Fruit fly (Drosophila melanogaster) whole organism, pupa: ENCODE data around the gene CAH4.

Experiments used
- CG10348 ChIP-seq: fragments of 200-800 bp; sonication (Bioruptor generic); IDR thresholded peaks from 2 replicates; pipeline ENCODE4 v1.3.6; 2022; ENCODE audit warnings: missing biosample characterization, missing genetic modification characterization
- CG12605 ChIP-seq: fragments of 200-800 bp; sonication (Bioruptor generic); IDR thresholded peaks from 2 replicates; pipeline ENCODE4 v1.3.6; 2022; ENCODE audit warnings: missing biosample characterization, missing genetic modification characterization
- CG13204 ChIP-seq: fragments of 200-800 bp; sonication (Bioruptor generic); optimal IDR thresholded peaks from 2 replicates; lab custom pipeline; 2018; ENCODE audit warnings: missing biosample characterization, mild to moderate bottlenecking, missing genetic modification characterization, moderate library complexity
- CG14655 ChIP-seq: fragments of 200-800 bp; sonication (Bioruptor generic); optimal IDR thresholded peaks from 3 replicates; lab custom pipeline; 2017; ENCODE audit warnings: mild to moderate bottlenecking, missing biosample characterization, missing genetic modification reagents, missing genetic modification characterization
- CG15710 ChIP-seq: fragments of 200-800 bp; sonication (Bioruptor generic); optimal IDR thresholded peaks from 2 replicates; lab custom pipeline; 2018; ENCODE audit warnings: missing biosample characterization, mild to moderate bottlenecking, missing genetic modification characterization, moderate library complexity
- CG17806 ChIP-seq: fragments of 200-800 bp; sonication (Bioruptor generic); optimal IDR thresholded peaks from 2 replicates; lab custom pipeline; 2018; ENCODE audit warnings: missing biosample characterization, mild to moderate bottlenecking, missing genetic modification characterization, moderate library complexity
- CG32121 ChIP-seq: fragments of 200-800 bp; sonication (Bioruptor generic); IDR thresholded peaks from 2 replicates; pipeline ENCODE4 v1.3.6; 2022; ENCODE audit warnings: missing biosample characterization, missing genetic modification characterization
- CG34367 ChIP-seq: fragments of 200-800 bp; sonication (Bioruptor generic); optimal IDR thresholded peaks from 2 replicates; lab custom pipeline; 2018; ENCODE audit warnings: missing biosample characterization, mild to moderate bottlenecking, missing genetic modification characterization
- CG4496 ChIP-seq: fragments of 200-800 bp; sonication (Bioruptor generic); IDR thresholded peaks from 3 replicates; pipeline ENCODE4 v1.3.6; 2022; ENCODE audit warnings: missing biosample characterization, missing genetic modification characterization
- CG8159 ChIP-seq: fragments of 200-800 bp; sonication (Bioruptor generic); optimal IDR thresholded peaks from 3 replicates; lab custom pipeline; 2018; ENCODE audit warnings: missing biosample characterization, mild to moderate bottlenecking, missing genetic modification characterization, moderate library complexity
- CG8301 ChIP-seq: fragments of 200-800 bp; sonication (Bioruptor generic); optimal IDR thresholded peaks from 2 replicates; lab custom pipeline; 2018; ENCODE audit warnings: missing biosample characterization, mild to moderate bottlenecking, missing genetic modification characterization
- CG9948 ChIP-seq: fragments of 200-800 bp; sonication (Bioruptor generic); optimal IDR thresholded peaks from 2 replicates; lab custom pipeline; 2018; ENCODE audit warnings: missing biosample characterization, mild to moderate bottlenecking, missing genetic modification characterization, moderate library complexity
- D1 ChIP-seq: fragments of 200-800 bp; sonication (Bioruptor generic); optimal IDR thresholded peaks from 2 replicates; lab custom pipeline; 2018; ENCODE audit warnings: missing biosample characterization, mild to moderate bottlenecking, missing genetic modification characterization, moderate library complexity
- EcR ChIP-seq: fragments of 200-800 bp; sonication (Bioruptor generic); optimal IDR thresholded peaks from 3 replicates; lab custom pipeline; 2019; ENCODE audit warnings: missing biosample characterization, missing genetic modification characterization, mild to moderate bottlenecking, moderate library complexity, missing genetic modification reagents
- Ets98B ChIP-seq: fragments of 200-800 bp; sonication (Bioruptor generic); IDR thresholded peaks from 2 replicates; pipeline ENCODE4 v1.3.6; 2022; ENCODE audit warnings: missing biosample characterization, missing genetic modification characterization
- Pif1A ChIP-seq: fragments of 200-800 bp; sonication (Bioruptor generic); optimal IDR thresholded peaks from 3 replicates; lab custom pipeline; 2016; ENCODE audit warnings: missing biosample characterization, missing genetic modification characterization
- Pif1B ChIP-seq: fragments of 200-800 bp; sonication (Bioruptor generic); optimal IDR thresholded peaks from 3 replicates; lab custom pipeline; 2016; ENCODE audit warnings: missing biosample characterization, missing genetic modification characterization
- Snoo ChIP-seq: fragments of 200-800 bp; sonication (Bioruptor generic); optimal IDR thresholded peaks from 3 replicates; lab custom pipeline; 2017; ENCODE audit warnings: missing biosample characterization, mild to moderate bottlenecking, missing genetic modification characterization, inconsistent platforms
- fd96Ca ChIP-seq: fragments of 200-800 bp; sonication (Bioruptor generic); IDR thresholded peaks from 3 replicates; pipeline ENCODE4 v1.3.6; 2022; ENCODE audit warnings: missing biosample characterization, missing genetic modification characterization
- gl ChIP-seq: fragments of 200-800 bp; sonication (Bioruptor generic); optimal IDR thresholded peaks from 2 replicates; lab custom pipeline; 2018; ENCODE audit warnings: missing biosample characterization, mild to moderate bottlenecking, missing genetic modification characterization
- rn ChIP-seq: fragments of 200-800 bp; sonication (Bioruptor generic); IDR thresholded peaks from 2 replicates; pipeline ENCODE4 v1.3.6; 2022; ENCODE audit warnings: missing biosample characterization, missing genetic modification characterization

The CAH4 gene

dm6 chr3R:24841063-24841462, 16.3 kb downstream of the CAH4 start, which contains the start of gene CG33658:
CG33658 (minus strand) TSS chr3R:24841163.
- no peak for TF ChIP-seq CG4496 (GFP tag; lab: Robert Waterston, UW)
- no peak for TF ChIP-seq CG9948
- no peak for TF ChIP-seq CG32121 (GFP tag; lab: Robert Waterston, UW)
- no peak for TF ChIP-seq fd96Ca (GFP tag; lab: Robert Waterston, UW)
- no peak for TF ChIP-seq Ets98B
- no peak for TF ChIP-seq CG13204 (GFP tag; lab: Kevin White, UChicago)
- no peak for TF ChIP-seq CG34367 (tag; lab: Kevin White, UChicago)
- no peak for TF ChIP-seq D1 (tag; lab: Kevin White, UChicago)
- no peak for TF ChIP-seq CG15710 (tag; lab: Kevin White, UChicago)
- TF ChIP-seq CG8159 (tag; lab: Kevin White, UChicago): no peak

dm6 chr3R:24833652-24834051, 23.7 kb downstream of the CAH4 start, which contains the start of gene sosie:
sosie (plus strand) TSS chr3R:24833952.
- TF ChIP-seq rn (0 out of 2 replicates have a peak, but pooled peaks have one; percentile 13), gl (no peak), CG15710 (tag; lab: Kevin White, UChicago) (no peak), D1 (tag; lab: Kevin White, UChicago) (no peak), CG13204 (GFP tag; lab: Kevin White, UChicago) (no peak)

- TF ChIP-seq CG4496 (GFP tag; lab: Robert Waterston, UW) (peak; percentile 52; the same call in 1 of the 3 replicates), fd96Ca (GFP tag; lab: Robert Waterston, UW) (no peak), CG32121 (GFP tag; lab: Robert Waterston, UW) (peak; percentile 14; the same call in 1 of the 2 replicates)
Measured at dm6 chr3R:24829887-24830351, 27.4 kb downstream of the CAH4 start, which contains the start of the genes Kaz and CG43273. Kaz (minus strand) TSS chr3R:24829959. CG43273 (plus strand) TSS chr3R:24830301.

dm6 chr3R:24828234-24828633, 29.1 kb downstream of the CAH4 start, which contains the start of gene RabX4:
RabX4 (minus strand) TSS chr3R:24828409.
- TF ChIP-seq Pif1A: no peak
- no peak for TF ChIP-seq CG10348 (GFP tag; lab: Robert Waterston, UW)
- TF ChIP-seq gl: no peak
- no peak for TF ChIP-seq CG13204 (GFP tag; lab: Kevin White, UChicago)
- no peak for TF ChIP-seq Pif1B (GFP tag; lab: Kevin White, UChicago)
- TF ChIP-seq fd96Ca (GFP tag; lab: Robert Waterston, UW): no peak
- no peak for TF ChIP-seq CG9948
- TF ChIP-seq CG8159 (tag; lab: Kevin White, UChicago): no peak
- no peak for TF ChIP-seq EcR
- no peak for TF ChIP-seq CG12605 (GFP tag; lab: Robert Waterston, UW)
- no peak for TF ChIP-seq CG34367 (tag; lab: Kevin White, UChicago)
- TF ChIP-seq CG17806 (tag; lab: Kevin White, UChicago): no peak
- no peak for TF ChIP-seq CG4496 (GFP tag; lab: Robert Waterston, UW)

- TF ChIP-seq CG9948: no peak
- TF ChIP-seq CG34367 (tag; lab: Kevin White, UChicago): no peak
- no peak for TF ChIP-seq Snoo
- TF ChIP-seq CG15710 (tag; lab: Kevin White, UChicago): no peak
- no peak for TF ChIP-seq Ets98B
- no peak for TF ChIP-seq CG17806 (tag; lab: Kevin White, UChicago)
- TF ChIP-seq CG4496 (GFP tag; lab: Robert Waterston, UW): no peak
- TF ChIP-seq Pif1B (GFP tag; lab: Kevin White, UChicago): no peak
- TF ChIP-seq CG10348 (GFP tag; lab: Robert Waterston, UW): no peak
- TF ChIP-seq gl: no peak
- TF ChIP-seq CG8301 (tag; lab: Kevin White, UChicago): no peak
- TF ChIP-seq CG32121 (GFP tag; lab: Robert Waterston, UW): no peak
- TF ChIP-seq EcR: no peak
- TF ChIP-seq D1 (tag; lab: Kevin White, UChicago): no peak
- TF ChIP-seq fd96Ca (GFP tag; lab: Robert Waterston, UW): no peak
- TF ChIP-seq rn: no peak
- TF ChIP-seq CG13204 (GFP tag; lab: Kevin White, UChicago): no peak
- TF ChIP-seq CG8159 (tag; lab: Kevin White, UChicago): no peak
Measured at dm6 chr3R:24825548-24825947, 31.8 kb downstream of the CAH4 start, which contains the start of gene niki. niki (minus strand) TSS chr3R:24825648.

- TF ChIP-seq Pif1B (GFP tag; lab: Kevin White, UChicago): no peak
- TF ChIP-seq D1 (tag; lab: Kevin White, UChicago): no peak
- TF ChIP-seq rn: no peak
- TF ChIP-seq CG4496 (GFP tag; lab: Robert Waterston, UW): no peak
- TF ChIP-seq CG14655 (GFP tag; lab: Kevin White, UChicago): no peak
- TF ChIP-seq CG13204 (GFP tag; lab: Kevin White, UChicago): no peak
- no peak for TF ChIP-seq Pif1A
- no peak for TF ChIP-seq fd96Ca (GFP tag; lab: Robert Waterston, UW)
- no peak for TF ChIP-seq gl
- no peak for TF ChIP-seq CG15710 (tag; lab: Kevin White, UChicago)
- TF ChIP-seq CG32121 (GFP tag; lab: Robert Waterston, UW): no peak
- TF ChIP-seq Snoo: no peak
- no peak for TF ChIP-seq CG17806 (tag; lab: Kevin White, UChicago)
- no peak for TF ChIP-seq CG9948
- TF ChIP-seq EcR: no peak
Measured at dm6 chr3R:24823061-24823460, 34.3 kb downstream of the CAH4 start.
